Fruit fly (Drosophila melanogaster): ENCODE results near the gene CG13643.

CG13643 gene

DNA sequence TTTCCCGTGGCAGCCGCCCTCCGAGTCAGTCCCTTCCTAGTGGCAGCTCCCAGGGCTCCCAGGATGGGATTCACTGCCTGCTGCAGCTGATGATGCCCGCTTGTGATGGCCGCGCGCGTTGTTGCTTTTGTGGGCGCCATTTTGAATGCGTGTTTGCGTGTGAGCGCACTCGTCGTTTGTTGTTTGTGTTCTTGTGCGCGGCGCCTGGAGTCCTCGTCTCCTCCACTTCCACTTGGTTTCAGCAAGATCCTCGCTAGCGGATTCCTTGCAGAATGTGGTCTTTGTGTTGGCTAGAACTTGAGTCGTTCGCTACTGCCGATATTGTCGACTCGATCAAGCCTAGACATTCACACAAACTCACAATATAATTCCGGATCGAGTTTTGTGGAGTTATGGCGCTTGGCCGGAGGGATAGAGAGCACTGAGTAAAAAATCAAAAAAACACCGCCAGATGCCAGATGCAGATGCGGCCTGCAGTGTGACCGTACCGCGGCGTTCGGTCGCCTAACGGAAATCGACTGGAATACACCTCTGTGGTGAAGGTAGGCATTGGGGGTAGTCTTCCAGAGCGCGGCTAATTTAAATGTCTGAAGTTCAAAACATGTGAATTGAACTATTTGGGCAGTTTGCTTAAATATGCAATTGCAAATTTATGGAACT, 35.3 kb downstream of the CG13643 start, which contains the start of gene CycB3 (continued):
- TF ChIP-seq CG8478 (optimal IDR thresholded peaks at IDR 0.05), result no peak
- peak; percentile 28 for TF ChIP-seq CG9817 (tag; optimal IDR thresholded peaks at IDR 0.05)
- no peak for TF ChIP-seq CG30403 (GFP tag; optimal IDR thresholded peaks at IDR 0.05)
- peak; percentile 26 for TF ChIP-seq CG12219 (GFP tag; optimal IDR thresholded peaks at IDR 0.05)
- peak; percentile 35 for TF ChIP-seq ac (GFP tag; optimal IDR thresholded peaks at IDR 0.05)
- TF ChIP-seq chn (GFP tag; optimal IDR thresholded peaks at IDR 0.05), result no peak
- TF ChIP-seq sd (tag; optimal IDR thresholded peaks at IDR 0.05), result no peak
- no peak for TF ChIP-seq CG31441 (GFP tag; IDR thresholded peaks at IDR 0.05)
- TF ChIP-seq CG17186 (GFP tag; optimal IDR thresholded peaks at IDR 0.05), result peak; percentile 89
- TF ChIP-seq Optix (GFP tag; IDR thresholded peaks at IDR 0.05), result no peak
- TF ChIP-seq jigr1 (GFP tag; IDR thresholded peaks at IDR 0.05), result no peak
- no peak for TF ChIP-seq CG8388 (GFP tag; optimal IDR thresholded peaks at IDR 0.05)
- no peak for TF ChIP-seq emc (GFP tag; optimal IDR thresholded peaks at IDR 0.05)
- TF ChIP-seq ewg (GFP tag; optimal IDR thresholded peaks at IDR 0.05), result peak; percentile 22
- TF ChIP-seq Sin3A (optimal IDR thresholded peaks at IDR 0.05), result peak; percentile 53
- no peak for TF ChIP-seq CG1024 (GFP tag; IDR thresholded peaks at IDR 0.05)
- no peak for TF ChIP-seq abd-A (tag; optimal IDR thresholded peaks at IDR 0.05)
- peak; percentile 13 for TF ChIP-seq schlank (tag; optimal IDR thresholded peaks at IDR 0.05)
- TF ChIP-seq CG10654 (GFP tag; optimal IDR thresholded peaks at IDR 0.05), result no peak
- peak; percentile 49 for TF ChIP-seq CG13287 (GFP tag; IDR thresholded peaks at IDR 0.05; ENCODE audit: partially characterized antibody)
- TF ChIP-seq CG7556 (GFP tag; optimal IDR thresholded peaks at IDR 0.05), result no peak
- TF ChIP-seq CG1233 (GFP tag; optimal IDR thresholded peaks at IDR 0.05), result peak; percentile 11
- peak; percentile 1 for TF ChIP-seq cg (GFP tag; optimal IDR thresholded peaks at IDR 0.05)
- TF ChIP-seq Pdp1 (GFP tag; optimal IDR thresholded peaks at IDR 0.05), result no peak
- no peak for TF ChIP-seq ERR (GFP tag; optimal IDR thresholded peaks at IDR 0.05)
- TF ChIP-seq hth (optimal IDR thresholded peaks at IDR 0.05), result no peak
- no peak for TF ChIP-seq lab (GFP tag; optimal IDR thresholded peaks at IDR 0.05)
- peak; percentile 58 for TF ChIP-seq Sry-δ (GFP tag; optimal IDR thresholded peaks at IDR 0.05)
- peak; percentile 41 for TF ChIP-seq CG3281 (GFP tag; optimal IDR thresholded peaks at IDR 0.05)
- peak; percentile 37 for TF ChIP-seq HmgD (GFP tag; optimal IDR thresholded peaks at IDR 0.05)
- no peak for TF ChIP-seq mam (GFP tag; optimal IDR thresholded peaks at IDR 0.05)
- TF ChIP-seq tio (GFP tag; optimal IDR thresholded peaks at IDR 0.05), result no peak
- peak; percentile 48 for TF ChIP-seq her (GFP tag; optimal IDR thresholded peaks at IDR 0.05)
- TF ChIP-seq Tbp (GFP tag; optimal IDR thresholded peaks at IDR 0.05), result peak; percentile 17
- TF ChIP-seq jing (GFP tag; optimal IDR thresholded peaks at IDR 0.05), result no peak
- TF ChIP-seq amos (GFP tag; IDR thresholded peaks at IDR 0.05; ENCODE audit: partially characterized antibody), result peak; percentile 43; the same call in 1 of the 2 replicates
- no peak for TF ChIP-seq CG2129 (GFP tag; IDR thresholded peaks at IDR 0.05; ENCODE audit: partially characterized antibody)
- no peak for TF ChIP-seq slp2 (GFP tag; optimal IDR thresholded peaks at IDR 0.05)
- no peak for TF ChIP-seq Max (GFP tag; optimal IDR thresholded peaks at IDR 0.05)
- TF ChIP-seq Dip3 (GFP tag; optimal IDR thresholded peaks at IDR 0.05), result no peak
- peak; percentile 47 for TF ChIP-seq CG10267 (tag; optimal IDR thresholded peaks at IDR 0.05)
- TF ChIP-seq NfI (GFP tag; optimal IDR thresholded peaks at IDR 0.05), result peak; percentile 46
- 0 out of 2 replicates have a peak, but pooled peaks have one; percentile 22 for TF ChIP-seq CG4360 (GFP tag; IDR thresholded peaks at IDR 0.05)
- peak; percentile 39 for TF ChIP-seq CHES-1-like (GFP tag; optimal IDR thresholded peaks at IDR 0.05)
- no peak for TF ChIP-seq CG7786 (GFP tag; optimal IDR thresholded peaks at IDR 0.05)
- no peak for TF ChIP-seq disco-r (GFP tag; optimal IDR thresholded peaks at IDR 0.05)
- no peak for TF ChIP-seq bab2 (GFP tag; optimal IDR thresholded peaks at IDR 0.05)
- TF ChIP-seq lola (GFP tag; optimal IDR thresholded peaks at IDR 0.05), result no peak
- TF ChIP-seq CG3995 (GFP tag; optimal IDR thresholded peaks at IDR 0.05), result no peak
- peak; percentile 53 for TF ChIP-seq dm (GFP tag; optimal IDR thresholded peaks at IDR 0.05)
- peak; percentile 7 for TF ChIP-seq CG4854 (GFP tag; optimal IDR thresholded peaks at IDR 0.05)
